Fruit fly (Drosophila melanogaster) whole organism, pupa: ENCODE data around the gene Ogdh.

Experiments
- CG10348 ChIP-seq: fragments of 200-800 bp; sonication (Bioruptor generic); IDR thresholded peaks from 2 replicates; pipeline ENCODE4 v1.3.6; 2022; ENCODE audit warnings: missing biosample characterization, missing genetic modification characterization
- CG12605 ChIP-seq: fragments of 200-800 bp; sonication (Bioruptor generic); IDR thresholded peaks from 2 replicates; pipeline ENCODE4 v1.3.6; 2022; ENCODE audit warnings: missing biosample characterization, missing genetic modification characterization
- CG13204 ChIP-seq: fragments of 200-800 bp; sonication (Bioruptor generic); optimal IDR thresholded peaks from 2 replicates; lab custom pipeline; 2018; ENCODE audit warnings: missing biosample characterization, mild to moderate bottlenecking, missing genetic modification characterization, moderate library complexity
- CG15710 ChIP-seq: fragments of 200-800 bp; sonication (Bioruptor generic); optimal IDR thresholded peaks from 2 replicates; lab custom pipeline; 2018; ENCODE audit warnings: missing biosample characterization, mild to moderate bottlenecking, missing genetic modification characterization, moderate library complexity
- CG32121 ChIP-seq: fragments of 200-800 bp; sonication (Bioruptor generic); IDR thresholded peaks from 2 replicates; pipeline ENCODE4 v1.3.6; 2022; ENCODE audit warnings: missing biosample characterization, missing genetic modification characterization
- CG34367 ChIP-seq: fragments of 200-800 bp; sonication (Bioruptor generic); optimal IDR thresholded peaks from 2 replicates; lab custom pipeline; 2018; ENCODE audit warnings: missing biosample characterization, mild to moderate bottlenecking, missing genetic modification characterization
- CG4496 ChIP-seq: fragments of 200-800 bp; sonication (Bioruptor generic); IDR thresholded peaks from 3 replicates; pipeline ENCODE4 v1.3.6; 2022; ENCODE audit warnings: missing biosample characterization, missing genetic modification characterization
- CG8301 ChIP-seq: fragments of 200-800 bp; sonication (Bioruptor generic); optimal IDR thresholded peaks from 2 replicates; lab custom pipeline; 2018; ENCODE audit warnings: missing biosample characterization, mild to moderate bottlenecking, missing genetic modification characterization
- Pif1A ChIP-seq: fragments of 200-800 bp; sonication (Bioruptor generic); optimal IDR thresholded peaks from 3 replicates; lab custom pipeline; 2016; ENCODE audit warnings: missing biosample characterization, missing genetic modification characterization
- Snoo ChIP-seq: fragments of 200-800 bp; sonication (Bioruptor generic); optimal IDR thresholded peaks from 3 replicates; lab custom pipeline; 2017; ENCODE audit warnings: missing biosample characterization, mild to moderate bottlenecking, missing genetic modification characterization, inconsistent platforms
- gl ChIP-seq: fragments of 200-800 bp; sonication (Bioruptor generic); optimal IDR thresholded peaks from 2 replicates; lab custom pipeline; 2018; ENCODE audit warnings: missing biosample characterization, mild to moderate bottlenecking, missing genetic modification characterization
- rn ChIP-seq: fragments of 200-800 bp; sonication (Bioruptor generic); IDR thresholded peaks from 2 replicates; pipeline ENCODE4 v1.3.6; 2022; ENCODE audit warnings: missing biosample characterization, missing genetic modification characterization

DNA sequence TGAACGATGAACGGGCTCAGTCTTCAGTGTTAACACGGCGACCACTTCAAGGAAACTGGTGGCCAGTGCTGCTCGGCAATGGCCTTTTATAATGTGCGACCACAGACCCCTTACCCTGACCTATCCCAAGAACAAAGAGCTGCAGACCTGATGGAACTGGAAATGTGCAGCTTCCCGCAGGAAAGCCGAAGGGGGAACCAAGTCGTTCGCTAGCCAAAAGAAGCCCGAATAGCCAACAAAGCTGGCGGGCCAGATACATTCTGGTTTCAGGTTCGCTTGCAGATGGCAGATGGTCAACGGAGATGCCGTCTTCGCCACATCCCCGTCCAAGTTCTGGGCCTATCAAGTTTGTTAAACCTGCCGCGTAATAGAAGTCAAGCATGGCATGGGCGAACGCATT, 27.2 kb upstream of the Ogdh start, which contains the start of gene CG13023:
- no peak for TF ChIP-seq gl (tag; lab: Kevin White, UChicago)
- no peak for TF ChIP-seq CG12605 (GFP tag; lab: Robert Waterston, UW)
- no peak for TF ChIP-seq CG34367
- no peak for TF ChIP-seq CG8301 (tag; lab: Kevin White, UChicago)
- no peak; the same call in 2 of the 3 replicates for TF ChIP-seq CG4496
- TF ChIP-seq CG10348, result no peak
- TF ChIP-seq CG15710 (tag; lab: Kevin White, UChicago), result no peak
- no peak for TF ChIP-seq Pif1A
- no peak for TF ChIP-seq CG32121 (GFP tag; lab: Robert Waterston, UW)
- no peak for TF ChIP-seq rn
- TF ChIP-seq Snoo (tag; lab: Kevin White, UChicago), result no peak
- TF ChIP-seq CG13204 (GFP tag; lab: Kevin White, UChicago), result no peak
